Worm (Caenorhabditis elegans) whole organism, L4 larva: Measurements from ENCODE around the gene sra-38.

Source experiments
- aha-1 ChIP-seq: fragments of 150-350 bp; peaks from one replicate; lab custom pipeline; 2014; ENCODE audit warnings: missing biosample characterization, missing genetic modification characterization
- ceh-82 ChIP-seq: sonication (generic microtip); optimal IDR thresholded peaks from 2 replicates; lab custom pipeline; 2017; ENCODE audit warnings: missing biosample characterization, missing genetic modification characterization
- hlh-30 ChIP-seq: sonication (generic microtip); optimal IDR thresholded peaks from 2 replicates; lab custom pipeline; 2017; ENCODE audit warnings: antibody characterized with exemption, mild to moderate bottlenecking, missing genetic modification characterization, missing compliant biosample characterization; ENCODE audit not compliant: insufficient read depth
- snpc-1.2 ChIP-seq: fragments of 200-800 bp; sonication (Bioruptor generic); IDR thresholded peaks from 2 replicates; pipeline ENCODE4 v1.3.6; 2022; ENCODE audit warnings: missing genetic modification reagents, missing genetic modification characterization, missing compliant biosample characterization
- zfp-3 ChIP-seq: fragments of 200-800 bp; sonication (Bioruptor generic); conservative IDR thresholded peaks from 2 replicates; pipeline ENCODE4 v1.3.6; 2022; ENCODE audit warnings: missing genetic modification reagents, missing genetic modification characterization, missing compliant biosample characterization

DNA sequence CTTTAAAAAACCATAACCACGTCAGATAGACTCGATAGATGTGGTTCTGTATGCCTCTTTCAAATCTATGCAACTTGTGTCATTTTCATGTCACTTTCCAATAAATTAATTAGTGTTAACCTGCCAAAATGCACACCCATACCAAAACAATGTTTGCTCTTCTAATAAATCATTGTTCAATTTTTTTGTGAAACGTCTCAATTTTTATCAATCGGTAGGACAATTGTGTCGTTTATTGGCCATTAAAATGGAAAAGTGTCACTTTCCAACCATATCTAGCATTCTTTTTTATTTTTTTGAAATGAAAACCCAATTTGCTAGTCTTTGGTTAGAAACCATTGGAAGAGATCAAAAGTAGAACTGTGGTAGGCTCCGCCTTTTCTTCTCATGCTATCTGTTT is 49.6 kb downstream of the sra-38 start:
- TF ChIP-seq aha-1 (tag; lab: Kevin White, UChicago) = no peak
- TF ChIP-seq snpc-1.2 (GFP tag; lab: Robert Waterston, UW) = no peak
- no peak for TF ChIP-seq ceh-82 (tag; lab: Kevin White, UChicago)
- TF ChIP-seq hlh-30 = no peak
- no peak for TF ChIP-seq zfp-3
